Worm (Caenorhabditis elegans): Measurements from ENCODE around the gene kcnl-1.

The kcnl-1 gene

ce11 chrV:19629973-19630372, 64.8 kb downstream of the kcnl-1 start:
- TF ChIP-seq nhr-129 (tag; optimal IDR thresholded peaks at IDR 0.05): no peak
- no peak for TF ChIP-seq nhr-23 (tag; optimal IDR thresholded peaks at IDR 0.05)
- no peak for TF ChIP-seq zag-1 (tag; optimal IDR thresholded peaks at IDR 0.05)
- TF ChIP-seq unc-62 (GFP tag; optimal IDR thresholded peaks at IDR 0.05): no peak
- TF ChIP-seq R02D3.7 (tag; optimal IDR thresholded peaks at IDR 0.05): no peak
- TF ChIP-seq nhr-11 (tag; optimal IDR thresholded peaks at IDR 0.05): no peak
- TF ChIP-seq nhr-25 (tag; optimal IDR thresholded peaks at IDR 0.05): no peak
- no peak for TF ChIP-seq gmeb-1 (tag; optimal IDR thresholded peaks at IDR 0.05)
- TF ChIP-seq unc-55 (GFP tag; optimal IDR thresholded peaks at IDR 0.05): no peak
- no peak for TF ChIP-seq sem-4 (tag; optimal IDR thresholded peaks at IDR 0.05)
- no peak for TF ChIP-seq mdl-1 (tag; optimal IDR thresholded peaks at IDR 0.05)
- no peak for TF ChIP-seq nhr-21 (tag; optimal IDR thresholded peaks at IDR 0.05)
- TF ChIP-seq ztf-11 (tag; optimal IDR thresholded peaks at IDR 0.05): no peak
- no peak for TF ChIP-seq nhr-10 (tag; optimal IDR thresholded peaks at IDR 0.05)
- no peak for TF ChIP-seq elt-3 (tag; optimal IDR thresholded peaks at IDR 0.05)

DNA sequence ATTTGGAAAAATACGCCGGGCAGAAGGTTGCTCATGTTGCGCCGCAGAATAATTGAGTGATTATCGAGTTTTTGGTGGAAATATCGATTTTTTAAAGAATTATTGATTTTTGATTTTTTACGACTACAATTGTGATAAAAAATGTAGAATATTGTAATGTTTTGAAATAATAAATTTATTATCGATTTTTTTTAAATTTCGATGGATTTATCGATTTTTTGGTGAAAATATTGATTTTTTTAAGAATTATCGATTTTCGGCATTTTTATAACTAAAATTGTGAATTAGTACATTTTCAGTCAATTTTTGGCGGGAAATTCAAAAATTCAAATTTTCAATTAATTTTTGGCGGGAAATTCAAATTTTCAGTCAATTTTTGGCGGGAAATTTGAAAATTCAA, 65.4 kb downstream of the kcnl-1 start:
- no peak for TF ChIP-seq elt-3 (tag; optimal IDR thresholded peaks at IDR 0.05)

DNA sequence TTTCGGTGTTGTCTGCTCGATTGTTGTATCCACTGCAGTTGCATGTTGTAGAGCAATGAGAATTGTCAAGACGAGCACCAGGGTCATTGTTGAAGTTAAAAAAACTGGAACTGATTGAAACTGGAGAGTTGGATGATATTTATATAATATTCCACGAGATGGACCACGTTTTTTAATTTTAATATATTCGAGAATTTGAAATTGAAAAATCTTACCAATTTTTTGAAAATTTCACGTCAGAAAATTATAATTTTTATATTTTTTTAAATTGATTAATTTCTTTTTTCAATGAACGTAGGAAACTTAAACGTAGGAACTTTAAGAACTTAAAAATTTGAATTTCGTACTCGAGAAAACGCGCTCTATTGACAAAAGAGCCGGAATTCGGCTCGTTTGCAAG, 67.4 kb downstream of the kcnl-1 start, which contains the start of gene Y43F8C.5:
TSS of gene Y43F8C.5 (minus strand) at position 101 of the 400 bp plus-strand sequence.
- TF ChIP-seq ama-1 (optimal IDR thresholded peaks at IDR 0.05) (no peak), lsy-2 (tag; optimal IDR thresholded peaks at IDR 0.05) (no peak), peb-1 (tag; optimal IDR thresholded peaks at IDR 0.05) (no peak), aly-2 (tag; optimal IDR thresholded peaks at IDR 0.05) (no peak), nhr-237 (tag; optimal IDR thresholded peaks at IDR 0.05) (no peak), ceh-82 (tag; optimal IDR thresholded peaks at IDR 0.05) (no peak), elt-3 (tag; optimal IDR thresholded peaks at IDR 0.05) (no peak)

DNA sequence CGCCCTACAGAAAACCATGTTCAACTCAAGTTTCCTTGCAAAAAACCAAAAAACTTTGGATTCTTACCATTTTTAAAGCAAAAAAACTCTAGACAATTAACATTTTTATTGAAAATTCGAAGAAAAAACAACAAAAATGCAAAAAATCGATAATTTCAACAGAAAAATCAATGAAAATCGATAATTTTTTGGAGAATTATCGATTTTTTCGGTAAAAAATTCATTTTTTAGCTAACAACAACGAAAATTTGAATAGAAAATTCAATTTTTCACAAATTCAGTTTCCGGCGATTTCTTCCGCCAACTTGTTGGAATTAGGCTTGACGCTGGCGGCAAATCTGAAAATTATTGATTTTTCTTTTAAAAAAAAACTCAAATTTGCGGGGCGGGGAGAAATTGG, 67.8 kb downstream of the kcnl-1 start:
- TF ChIP-seq alr-1 (tag; optimal IDR thresholded peaks at IDR 0.05) (no peak), fos-1 (tag; optimal IDR thresholded peaks at IDR 0.05) (no peak), unc-39 (tag; optimal IDR thresholded peaks at IDR 0.05) (no peak), nhr-6 (tag; optimal IDR thresholded peaks at IDR 0.05) (no peak), mab-5 (tag; optimal IDR thresholded peaks at IDR 0.05) (no peak), ceh-82 (tag; optimal IDR thresholded peaks at IDR 0.05) (no peak), nhr-12 (tag; optimal IDR thresholded peaks at IDR 0.05) (no peak), nhr-237 (tag; optimal IDR thresholded peaks at IDR 0.05) (no peak), mdl-1 (tag; optimal IDR thresholded peaks at IDR 0.05) (no peak), nhr-10 (tag; optimal IDR thresholded peaks at IDR 0.05) (no peak), aly-2 (tag; optimal IDR thresholded peaks at IDR 0.05) (no peak), C34F6.9 (tag; optimal IDR thresholded peaks at IDR 0.05) (no peak), sem-4 (tag; optimal IDR thresholded peaks at IDR 0.05) (no peak), lin-39 (tag; optimal IDR thresholded peaks at IDR 0.05) (no peak), nhr-21 (tag; optimal IDR thresholded peaks at IDR 0.05) (no peak), mbf-1 (tag; optimal IDR thresholded peaks at IDR 0.05) (no peak), elt-1 (tag; optimal IDR thresholded peaks at IDR 0.05) (no peak)

- no peak for TF ChIP-seq blmp-1 (tag; optimal IDR thresholded peaks at IDR 0.05; ENCODE audit: insufficient read depth)
- no peak for TF ChIP-seq F13H6.1 (tag; optimal IDR thresholded peaks at IDR 0.05)
- TF ChIP-seq nhr-129 (tag; optimal IDR thresholded peaks at IDR 0.05): no peak
- no peak for TF ChIP-seq nhr-11 (tag; optimal IDR thresholded peaks at IDR 0.05)
- no peak for TF ChIP-seq nhr-12 (tag; optimal IDR thresholded peaks at IDR 0.05)
- TF ChIP-seq sem-4 (tag; optimal IDR thresholded peaks at IDR 0.05): no peak
- no peak for TF ChIP-seq ztf-11 (tag; optimal IDR thresholded peaks at IDR 0.05)
Measured at ce11 chrV:19634197-19634596, 69.0 kb downstream of the kcnl-1 start.

- TF ChIP-seq mbf-1 (tag; optimal IDR thresholded peaks at IDR 0.05) (no peak), sem-4 (tag; optimal IDR thresholded peaks at IDR 0.05) (no peak), unc-62 (GFP tag; optimal IDR thresholded peaks at IDR 0.05) (no peak), lin-39 (tag; optimal IDR thresholded peaks at IDR 0.05) (no peak), sma-9 (GFP tag; optimal IDR thresholded peaks at IDR 0.05) (no peak), sma-9 (tag; optimal IDR thresholded peaks at IDR 0.05) (no peak), nhr-6 (tag; optimal IDR thresholded peaks at IDR 0.05) (no peak), aly-2 (tag; optimal IDR thresholded peaks at IDR 0.05) (no peak), lin-13 (GFP tag; optimal IDR thresholded peaks at IDR 0.05) (no peak), lsy-2 (tag; optimal IDR thresholded peaks at IDR 0.05) (no peak)
Measured at ce11 chrV:19636194-19636584, 71.0 kb downstream of the kcnl-1 start.
